Worm (Caenorhabditis elegans) whole organism, L2 larva: Measurements from ENCODE around the gene gex-4.

Experiments used
- F13H6.1 ChIP-seq: sonication (generic microtip); optimal IDR thresholded peaks from 2 replicates; lab custom pipeline; 2016; ENCODE audit warnings: missing genetic modification characterization, missing compliant biosample characterization
- R02D3.7 ChIP-seq: fragments of 150-350 bp; optimal IDR thresholded peaks from 2 replicates; lab custom pipeline; 2014; ENCODE audit warnings: missing biosample characterization, missing genetic modification characterization
- Y55F3AM.14 ChIP-seq: fragments of 200-800 bp; sonication (Bioruptor generic); optimal IDR thresholded peaks from 2 replicates; lab custom pipeline; 2018; ENCODE audit warnings: mild to moderate bottlenecking, missing genetic modification characterization, missing compliant biosample characterization
- ZK546.5 ChIP-seq: sonication (generic microtip); optimal IDR thresholded peaks from 2 replicates; lab custom pipeline; 2017; ENCODE audit warnings: missing biosample characterization, missing genetic modification characterization
- alr-1 ChIP-seq: fragments of 150-350 bp; optimal IDR thresholded peaks from 2 replicates; lab custom pipeline; 2014; ENCODE audit warnings: missing biosample characterization, missing genetic modification characterization
- aly-2 ChIP-seq: fragments of 150-350 bp; optimal IDR thresholded peaks from 2 replicates; lab custom pipeline; 2014; ENCODE audit warnings: missing biosample characterization, missing genetic modification characterization
- ama-1 ChIP-seq: fragments of 150-350 bp; optimal IDR thresholded peaks from 2 replicates; lab custom pipeline; 2018; ENCODE audit warnings: inconsistent platforms
- ceh-82 ChIP-seq: fragments of 150-350 bp; optimal IDR thresholded peaks from 2 replicates; lab custom pipeline; 2014; ENCODE audit warnings: missing biosample characterization, missing genetic modification characterization
- crh-2 ChIP-seq: sonication (generic microtip); optimal IDR thresholded peaks from 2 replicates; lab custom pipeline; 2017; ENCODE audit warnings: missing biosample characterization, missing genetic modification characterization
- dmd-4 ChIP-seq: sonication (generic microtip); optimal IDR thresholded peaks from 2 replicates; lab custom pipeline; 2017; ENCODE audit warnings: missing biosample characterization, missing genetic modification characterization
- egl-27 ChIP-seq: sonication (generic microtip); optimal IDR thresholded peaks from 3 replicates; lab custom pipeline; 2017; ENCODE audit warnings: missing biosample characterization, missing genetic modification reagents, missing genetic modification characterization
- elt-3 ChIP-seq: sonication (generic microtip); optimal IDR thresholded peaks from 2 replicates; lab custom pipeline; 2017; ENCODE audit warnings: missing biosample characterization, missing genetic modification characterization
- fos-1 ChIP-seq: fragments of 150-350 bp; optimal IDR thresholded peaks from 2 replicates; lab custom pipeline; 2014; ENCODE audit warnings: missing biosample characterization, missing genetic modification characterization
- lin-11 ChIP-seq: fragments of 150-350 bp; sonication (generic microtip); optimal IDR thresholded peaks from 2 replicates; lab custom pipeline; 2014; ENCODE audit warnings: missing biosample characterization, missing genetic modification characterization, inconsistent platforms, mixed read lengths
- lin-13 ChIP-seq: fragments of 150-350 bp; optimal IDR thresholded peaks from 2 replicates; lab custom pipeline; 2014; ENCODE audit warnings: missing biosample characterization, missing genetic modification reagents, missing genetic modification characterization
- lin-39 ChIP-seq: fragments of 150-350 bp; optimal IDR thresholded peaks from 2 replicates; lab custom pipeline; 2014; ENCODE audit warnings: missing biosample characterization, missing genetic modification reagents, missing genetic modification characterization
- lsy-2 ChIP-seq, 2 experiments: fragments of 150-350 bp in 1 of 2; sonication (generic microtip) in 1 of 2; optimal IDR thresholded peaks; 2 replicates each; lab custom pipeline; 2014 to 2017; ENCODE audit warnings: missing biosample characterization in 2 of 2, missing genetic modification characterization in 2 of 2
- mab-5 ChIP-seq: fragments of 150-350 bp; optimal IDR thresholded peaks from 2 replicates; lab custom pipeline; 2014; ENCODE audit warnings: missing biosample characterization, missing genetic modification characterization
- mbf-1 ChIP-seq: sonication (generic microtip); optimal IDR thresholded peaks from 2 replicates; lab custom pipeline; 2017; ENCODE audit warnings: missing biosample characterization, missing genetic modification characterization
- mdl-1 ChIP-seq, 2 experiments: fragments of 150-350 bp in 1 of 2; sonication (generic microtip) in 1 of 2; optimal IDR thresholded peaks; 2 replicates each; lab custom pipeline; 2017; ENCODE audit warnings: missing biosample characterization in 2 of 2, missing genetic modification characterization in 2 of 2
- nhr-10 ChIP-seq: sonication (generic microtip); optimal IDR thresholded peaks from 2 replicates; lab custom pipeline; 2017; ENCODE audit warnings: missing biosample characterization, missing genetic modification characterization
- nhr-11 ChIP-seq: fragments of 150-350 bp; optimal IDR thresholded peaks from 2 replicates; lab custom pipeline; 2014; ENCODE audit warnings: missing biosample characterization, missing genetic modification characterization
- nhr-12 ChIP-seq: fragments of 150-350 bp; optimal IDR thresholded peaks from 2 replicates; lab custom pipeline; 2014; ENCODE audit warnings: missing biosample characterization, missing genetic modification characterization
- nhr-21 ChIP-seq: fragments of 150-350 bp; optimal IDR thresholded peaks from 2 replicates; lab custom pipeline; 2014; ENCODE audit warnings: missing biosample characterization, missing genetic modification characterization
- nhr-23 ChIP-seq: fragments of 150-350 bp; optimal IDR thresholded peaks from 2 replicates; lab custom pipeline; 2014; ENCODE audit warnings: missing biosample characterization, missing genetic modification reagents, missing genetic modification characterization
- nhr-237 ChIP-seq: fragments of 150-350 bp; optimal IDR thresholded peaks from 2 replicates; lab custom pipeline; 2014; ENCODE audit warnings: missing biosample characterization, missing genetic modification characterization
- nhr-6 ChIP-seq: fragments of 150-350 bp; optimal IDR thresholded peaks from 2 replicates; lab custom pipeline; 2014; ENCODE audit warnings: missing biosample characterization, missing genetic modification characterization
- nhr-77 ChIP-seq: fragments of 150-350 bp; optimal IDR thresholded peaks from 2 replicates; lab custom pipeline; 2014; ENCODE audit warnings: missing biosample characterization, missing genetic modification characterization
- peb-1 ChIP-seq: fragments of 150-350 bp; optimal IDR thresholded peaks from 2 replicates; lab custom pipeline; 2014; ENCODE audit warnings: missing biosample characterization, missing genetic modification characterization
- sem-4 ChIP-seq: fragments of 150-350 bp; optimal IDR thresholded peaks from 2 replicates; lab custom pipeline; 2014; ENCODE audit warnings: missing biosample characterization, missing genetic modification reagents, missing genetic modification characterization
- skn-1 ChIP-seq: sonication (generic microtip); optimal IDR thresholded peaks from 2 replicates; lab custom pipeline; 2017; ENCODE audit warnings: missing biosample characterization, missing genetic modification characterization
- sma-3 ChIP-seq: sonication (generic microtip); optimal IDR thresholded peaks from 2 replicates; lab custom pipeline; 2016; ENCODE audit warnings: missing genetic modification reagents, missing genetic modification characterization, missing compliant biosample characterization
- unc-39 ChIP-seq: fragments of 150-350 bp; optimal IDR thresholded peaks from 2 replicates; lab custom pipeline; 2014; ENCODE audit warnings: missing biosample characterization, missing genetic modification characterization
- unc-55 ChIP-seq: fragments of 150-350 bp; sonication (generic microtip); optimal IDR thresholded peaks from 3 replicates; lab custom pipeline; 2014; ENCODE audit warnings: missing biosample characterization, missing genetic modification reagents, missing genetic modification characterization
- unc-62 ChIP-seq: fragments of 150-350 bp; optimal IDR thresholded peaks from 2 replicates; lab custom pipeline; 2014; ENCODE audit warnings: missing biosample characterization, missing genetic modification reagents, missing genetic modification characterization
- zag-1 ChIP-seq: fragments of 150-350 bp; optimal IDR thresholded peaks from 2 replicates; lab custom pipeline; 2014; ENCODE audit warnings: missing biosample characterization, missing genetic modification characterization
- ztf-1 ChIP-seq: fragments of 200-800 bp; sonication (Bioruptor generic); conservative IDR thresholded peaks from 2 replicates; pipeline ENCODE4 v1.3.6; 2022; ENCODE audit warnings: missing genetic modification characterization, missing compliant biosample characterization
- ztf-11 ChIP-seq: sonication (generic microtip); optimal IDR thresholded peaks from 2 replicates; lab custom pipeline; 2017; ENCODE audit warnings: missing biosample characterization, missing genetic modification characterization
- ztf-4 ChIP-seq: fragments of 150-350 bp; optimal IDR thresholded peaks from 2 replicates; lab custom pipeline; 2014; ENCODE audit warnings: missing biosample characterization, missing genetic modification characterization

Gene gex-4

ce11 chrIII:12218078-12218477 lies 356 bp downstream of the gex-4 start:
- TF ChIP-seq nhr-12 (tag; lab: Kevin White, UChicago) = no peak
- no peak for TF ChIP-seq mbf-1 (tag; lab: Kevin White, UChicago)
- no peak for TF ChIP-seq egl-27
- no peak for TF ChIP-seq unc-39 (tag; lab: Kevin White, UChicago)
- TF ChIP-seq zag-1 (tag; lab: Kevin White, UChicago) = no peak
- TF ChIP-seq nhr-237 (tag; lab: Kevin White, UChicago) = no peak
- TF ChIP-seq unc-55 (GFP tag; lab: Kevin White, UChicago) = no peak
- TF ChIP-seq lin-11 (tag; lab: Kevin White, UChicago) = no peak
- TF ChIP-seq lsy-2 (tag; optimal IDR thresholded peaks at IDR 0.05; lab: Kevin White, UChicago) = no peak
- no peak for TF ChIP-seq ceh-82

- TF ChIP-seq egl-27 (no peak), ztf-4 (no peak), unc-62 (GFP tag; lab: Kevin White, UChicago) (no peak), crh-2 (no peak), lin-13 (GFP tag; lab: Kevin White, UChicago) (no peak), nhr-6 (tag; lab: Kevin White, UChicago) (no peak), ztf-11 (no peak), R02D3.7 (tag; lab: Kevin White, UChicago) (no peak), ama-1 (lab: Kevin White, UChicago) (no peak), alr-1 (no peak), peb-1 (tag; lab: Kevin White, UChicago) (no peak), nhr-21 (tag; lab: Kevin White, UChicago) (no peak), elt-3 (no peak), lin-39 (tag; lab: Kevin White, UChicago) (no peak)
Observed at ce11 chrIII:12215596-12215995, 2.8 kb downstream of the gex-4 start, which contains the start of gene Y75B8A.13. TSS of gene Y75B8A.13 (minus strand) at chrIII:12215696.

DNA sequence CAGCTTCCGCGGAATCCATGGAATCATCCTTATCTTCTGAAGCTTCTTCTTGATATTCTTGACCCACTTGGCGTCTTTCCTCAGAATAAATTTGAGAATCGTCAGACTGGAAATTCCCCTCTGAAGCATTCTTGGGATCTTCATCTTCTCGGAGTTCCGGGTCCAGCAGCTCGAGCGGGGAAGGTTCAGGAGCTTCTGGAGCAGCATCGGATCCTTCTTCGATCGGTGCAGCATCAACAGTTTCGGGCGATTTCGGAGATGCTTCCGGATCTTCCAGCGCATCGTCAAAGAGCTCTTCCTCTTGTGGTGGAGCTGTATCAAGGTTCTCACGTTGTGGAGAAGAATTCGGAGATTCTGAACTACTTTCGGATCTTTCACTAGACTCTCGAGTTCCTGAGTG lies 10.9 kb downstream of the gex-4 start:
- TF ChIP-seq peb-1 (tag; lab: Kevin White, UChicago) (no peak), unc-55 (GFP tag; lab: Kevin White, UChicago) (no peak), ztf-11 (no peak), nhr-23 (tag; lab: Kevin White, UChicago) (no peak), F13H6.1 (tag; lab: Kevin White, UChicago) (no peak), nhr-77 (no peak), dmd-4 (no peak), lin-39 (tag; lab: Kevin White, UChicago) (no peak), sem-4 (tag; lab: Kevin White, UChicago) (no peak), ceh-82 (no peak), aly-2 (no peak), ZK546.5 (tag; lab: Kevin White, UChicago) (no peak), lin-13 (GFP tag; lab: Kevin White, UChicago) (no peak), nhr-10 (tag; lab: Kevin White, UChicago) (no peak), Y55F3AM.14 (GFP tag; lab: Kevin White, UChicago) (no peak), ztf-1 (GFP tag; lab: Robert Waterston, UW) (no peak), nhr-237 (tag; lab: Kevin White, UChicago) (no peak), fos-1 (tag; lab: Kevin White, UChicago) (no peak)

- TF ChIP-seq peb-1 (tag; lab: Kevin White, UChicago) = no peak
- no peak for TF ChIP-seq skn-1 (tag; lab: Kevin White, UChicago)
- no peak for TF ChIP-seq mdl-1 (tag; optimal IDR thresholded peaks at IDR 0.05; lab: Kevin White, UChicago)
- no peak for TF ChIP-seq ztf-1 (GFP tag; lab: Robert Waterston, UW)
- TF ChIP-seq F13H6.1 (tag; lab: Kevin White, UChicago) = no peak
- TF ChIP-seq nhr-11 = no peak
- no peak for TF ChIP-seq zag-1 (tag; lab: Kevin White, UChicago)
- TF ChIP-seq Y55F3AM.14 (GFP tag; lab: Kevin White, UChicago) = no peak
- TF ChIP-seq mab-5 (tag; lab: Kevin White, UChicago) = no peak
- no peak for TF ChIP-seq sma-3 (GFP tag; lab: Kevin White, UChicago)
- no peak for TF ChIP-seq ama-1 (lab: Kevin White, UChicago)
Observed at ce11 chrIII:12205271-12205670, 13.2 kb downstream of the gex-4 start.
